Worm (Caenorhabditis elegans): ENCODE results near the gene F53F1.3.

The F53F1.3 gene

DNA sequence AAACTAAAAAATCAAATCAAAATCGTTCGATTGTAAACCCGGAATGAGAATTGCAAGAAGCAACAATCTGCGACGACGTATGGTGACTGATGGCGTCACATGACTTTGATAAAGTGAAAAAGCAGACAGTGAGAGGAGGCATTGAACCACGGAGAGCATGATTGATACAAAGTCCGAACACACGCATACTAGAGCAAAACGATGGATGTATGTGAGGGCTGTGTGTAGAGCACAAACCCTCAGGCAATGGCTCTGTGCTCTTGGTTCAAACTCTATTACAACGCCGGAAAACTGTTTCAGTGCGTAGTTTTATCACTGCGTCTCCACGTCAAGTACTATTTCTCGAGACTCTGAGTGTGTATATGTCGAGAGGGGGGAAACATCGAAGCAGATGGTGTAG, 5.5 kb upstream of the F53F1.3 start (continued):
- no peak for TF ChIP-seq pag-3 (tag; optimal IDR thresholded peaks at IDR 0.05; ENCODE audit: borderline replicate concordance, insufficient read depth)
- no peak for TF ChIP-seq snpc-4 (tag; optimal IDR thresholded peaks at IDR 0.05)
- no peak for TF ChIP-seq nhr-76 (tag; optimal IDR thresholded peaks at IDR 0.05)
- TF ChIP-seq nhr-77 (tag; optimal IDR thresholded peaks at IDR 0.05): no peak
- TF ChIP-seq sup-37 (GFP tag; optimal IDR thresholded peaks at IDR 0.05): no peak
- TF ChIP-seq ceh-8 (GFP tag; optimal IDR thresholded peaks at IDR 0.05): no peak
- no peak for TF ChIP-seq F16B12.6 (tag; optimal IDR thresholded peaks at IDR 0.05)
- TF ChIP-seq tbx-2 (tag; optimal IDR thresholded peaks at IDR 0.05): no peak
- no peak for TF ChIP-seq sptf-1 (tag; optimal IDR thresholded peaks at IDR 0.05)
- TF ChIP-seq egl-13 (tag; optimal IDR thresholded peaks at IDR 0.05): no peak
- TF ChIP-seq lin-14 (GFP tag; optimal IDR thresholded peaks at IDR 0.05): peak; percentile 72
- TF ChIP-seq jun-1 (tag; optimal IDR thresholded peaks at IDR 0.05): no peak
- no peak for TF ChIP-seq xbp-1 (tag; optimal IDR thresholded peaks at IDR 0.05)
- TF ChIP-seq nhr-12 (tag; optimal IDR thresholded peaks at IDR 0.05): no peak
- TF ChIP-seq nhr-90 (tag; optimal IDR thresholded peaks at IDR 0.05; ENCODE audit: poor library complexity): no peak

DNA sequence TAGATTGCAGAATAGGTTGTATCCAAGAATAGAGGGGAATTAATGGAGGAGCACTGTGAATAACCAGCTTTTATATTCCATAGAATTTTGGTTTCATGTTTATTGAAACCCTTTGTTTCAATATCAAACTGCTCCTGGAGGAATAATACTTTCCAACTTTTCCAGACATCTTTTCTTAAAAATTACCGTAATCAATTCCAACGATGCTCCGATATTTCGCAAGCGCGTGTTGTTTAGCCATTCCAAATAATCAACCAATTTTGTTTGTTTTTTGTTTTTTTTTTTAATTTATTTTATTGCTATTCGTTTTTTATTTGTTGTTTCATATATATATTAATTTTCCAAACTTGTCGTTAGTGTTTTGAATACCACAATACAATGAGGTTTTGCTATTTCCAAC, 2.0 kb upstream of the F53F1.3 start, which contains the start of gene cutl-1:
TSS of gene cutl-1 (minus strand) at position 83 of the 400 bp plus-strand sequence.
- no peak for TF ChIP-seq elt-2 (tag; optimal IDR thresholded peaks at IDR 0.05)
- no peak for TF ChIP-seq vab-15 (tag; optimal IDR thresholded peaks at IDR 0.05)
- no peak for TF ChIP-seq alr-1 (tag; optimal IDR thresholded peaks at IDR 0.05; ENCODE audit: borderline replicate concordance)
- no peak for TF ChIP-seq dsc-1 (tag; optimal IDR thresholded peaks at IDR 0.05)
- peak in 1 of 3 experiments; percentile 13 for TF ChIP-seq dpl-1 (GFP tag; optimal IDR thresholded peaks at IDR 0.05)
- peak in 1 of 2 experiments; percentile 55 for TF ChIP-seq lsy-2 (tag; optimal IDR thresholded peaks at IDR 0.05)
- no peak for TF ChIP-seq snpc-4 (tag; optimal IDR thresholded peaks at IDR 0.05)
- no peak for TF ChIP-seq fkh-4 (tag; optimal IDR thresholded peaks at IDR 0.05; ENCODE audit: borderline replicate concordance)
- no peak for TF ChIP-seq fkh-8 (tag; optimal IDR thresholded peaks at IDR 0.05)
- no peak for TF ChIP-seq tlp-1 (tag; optimal IDR thresholded peaks at IDR 0.05)
- TF ChIP-seq egl-27 (tag; optimal IDR thresholded peaks at IDR 0.05): no peak
- no peak for TF ChIP-seq ceh-88 (GFP tag; IDR thresholded peaks at IDR 0.05)
- no peak for TF ChIP-seq C04F5.9 (tag; optimal IDR thresholded peaks at IDR 0.05)
- TF ChIP-seq irx-1 (tag; optimal IDR thresholded peaks at IDR 0.05): no peak

DNA sequence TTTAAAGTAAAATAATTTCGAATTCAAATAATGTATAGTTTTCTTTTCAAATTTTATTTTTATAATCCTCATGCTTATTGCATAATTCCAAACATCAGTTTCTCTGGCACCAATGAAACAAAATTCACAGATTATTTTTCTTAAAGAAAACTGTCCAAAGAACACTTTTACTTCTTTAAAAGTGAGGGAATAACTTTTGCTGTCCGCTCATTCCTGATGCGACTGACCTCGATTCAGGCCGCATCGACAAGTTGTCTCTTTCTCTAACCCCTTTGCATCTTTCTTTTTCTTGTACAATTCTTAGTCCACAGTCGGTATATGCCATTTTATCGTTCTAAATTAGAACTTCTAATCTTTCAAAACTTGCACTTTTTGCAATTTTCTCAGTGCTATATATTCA, 1.5 kb upstream of the F53F1.3 start, which contains the start of gene F53F1.2:
TSS of gene F53F1.2 (plus strand) at position 306 of the 400 bp plus-strand sequence.
- TF ChIP-seq nhr-85 (tag) (peak; percentile 67), blmp-1 (tag; optimal IDR thresholded peaks at IDR 0.05) (peak; percentile 96), dpl-1 (GFP tag; optimal IDR thresholded peaks at IDR 0.05) (peak in 1 of 3 experiments; percentile 2), lin-15B (tag; optimal IDR thresholded peaks at IDR 0.05) (no peak), mab-9 (GFP tag; IDR thresholded peaks at IDR 0.05) (no peak), nhr-20 (tag; optimal IDR thresholded peaks at IDR 0.05) (no peak), hlh-17 (GFP tag; optimal IDR thresholded peaks at IDR 0.05; ENCODE audit: borderline replicate concordance) (no peak), unc-62 (GFP tag; optimal IDR thresholded peaks at IDR 0.05) (no peak), efl-1 (optimal IDR thresholded peaks at IDR 0.05) (no peak), efl-1 (GFP tag; optimal IDR thresholded peaks at IDR 0.05 in 1 of 2) (no peak)

DNA sequence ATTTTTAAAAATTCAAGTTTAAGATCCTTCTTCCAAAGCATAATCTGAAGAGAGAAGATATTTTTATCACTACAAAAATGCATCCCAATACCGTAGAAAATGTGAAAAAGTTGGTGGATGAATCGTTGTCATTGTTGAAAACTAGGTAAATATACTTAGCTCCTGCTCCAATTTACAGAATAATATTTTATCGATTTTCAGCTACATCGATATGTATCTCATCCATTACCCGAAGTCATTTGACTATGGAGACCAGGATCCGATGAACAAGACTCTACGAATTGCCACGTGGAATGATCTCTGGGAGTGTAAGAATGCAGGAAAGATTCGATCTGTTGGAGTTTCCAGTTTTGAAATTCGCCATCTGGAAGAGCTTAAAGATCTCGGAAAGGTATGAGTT, 398 bp downstream of the F53F1.3 start:
- TF ChIP-seq lin-15B (tag; optimal IDR thresholded peaks at IDR 0.05) (no peak), ets-5 (GFP tag; IDR thresholded peaks at IDR 0.05) (no peak), lin-13 (GFP tag; optimal IDR thresholded peaks at IDR 0.05) (no peak), ceh-8 (GFP tag; optimal IDR thresholded peaks at IDR 0.05) (no peak), mdl-1 (tag; optimal IDR thresholded peaks at IDR 0.05) (no peak), aly-2 (tag; optimal IDR thresholded peaks at IDR 0.05) (no peak), nhr-77 (tag; optimal IDR thresholded peaks at IDR 0.05) (no peak), nhr-90 (tag; optimal IDR thresholded peaks at IDR 0.05; ENCODE audit: poor library complexity) (no peak), mab-9 (GFP tag; IDR thresholded peaks at IDR 0.05) (no peak), jun-1 (tag; optimal IDR thresholded peaks at IDR 0.05) (no peak), alr-1 (tag; optimal IDR thresholded peaks at IDR 0.05; ENCODE audit: borderline replicate concordance) (no peak), Y116A8C.19 (tag; optimal IDR thresholded peaks at IDR 0.05; ENCODE audit: borderline replicate concordance) (no peak), fkh-4 (tag; optimal IDR thresholded peaks at IDR 0.05; ENCODE audit: borderline replicate concordance) (no peak), pqm-1 (tag; optimal IDR thresholded peaks at IDR 0.05) (no peak)
